Worm (Caenorhabditis elegans) whole organism, early embryonic: ENCODE results near the gene Y53F4B.26.

ENCODE experiments used
- B0310.2 ChIP-seq: sonication (generic microtip); optimal IDR thresholded peaks from 2 replicates; lab custom pipeline; 2016; ENCODE audit warnings: mild to moderate bottlenecking, missing genetic modification characterization, missing compliant biosample characterization
- F13C5.2 ChIP-seq: sonication (generic microtip); optimal IDR thresholded peaks from 2 replicates; lab custom pipeline; 2017; ENCODE audit warnings: mild to moderate bottlenecking, missing genetic modification characterization, inconsistent platforms, missing compliant biosample characterization
- aly-1 ChIP-seq: sonication (generic microtip); optimal IDR thresholded peaks from 2 replicates; lab custom pipeline; 2016; ENCODE audit warnings: missing genetic modification characterization, missing compliant biosample characterization
- ama-1 ChIP-seq: fragments of 150-350 bp; optimal IDR thresholded peaks from 2 replicates; lab custom pipeline; 2014
- ceh-13 ChIP-seq: fragments of 200-800 bp; sonication (Bioruptor generic); optimal IDR thresholded peaks from 2 replicates; lab custom pipeline; 2018; ENCODE audit warnings: mild to moderate bottlenecking, missing genetic modification characterization, missing compliant biosample characterization
- ceh-36 ChIP-seq: sonication (generic microtip); optimal IDR thresholded peaks from 2 replicates; lab custom pipeline; 2016; ENCODE audit warnings: missing genetic modification characterization, inconsistent platforms, missing compliant biosample characterization
- ets-7 ChIP-seq: sonication (generic microtip); optimal IDR thresholded peaks from 2 replicates; lab custom pipeline; 2016; ENCODE audit warnings: missing genotype, missing genetic modification characterization, missing compliant biosample characterization
- flt-1 ChIP-seq: fragments of 200-800 bp; sonication (Bioruptor generic); IDR thresholded peaks from 2 replicates; pipeline ENCODE4 v1.3.6; 2022; ENCODE audit warnings: missing genetic modification characterization, missing compliant biosample characterization
- hmbx-1 ChIP-seq: sonication (generic microtip); optimal IDR thresholded peaks from 2 replicates; lab custom pipeline; 2016; ENCODE audit warnings: mild to moderate bottlenecking, missing genetic modification characterization, missing compliant biosample characterization
- hmg-4 ChIP-seq: fragments of 200-800 bp; sonication (Bioruptor generic); optimal IDR thresholded peaks from 2 replicates; lab custom pipeline; 2018; ENCODE audit warnings: mild to moderate bottlenecking, missing genetic modification characterization, missing compliant biosample characterization
- hnd-1 ChIP-seq: sonication (generic microtip); optimal IDR thresholded peaks from 2 replicates; lab custom pipeline; 2016; ENCODE audit warnings: missing genetic modification characterization, missing compliant biosample characterization
- pes-1 ChIP-seq: fragments of 200-800 bp; sonication (Bioruptor generic); IDR thresholded peaks from 2 replicates; pipeline ENCODE4 v1.3.6; 2022; ENCODE audit warnings: missing genetic modification reagents, missing genetic modification characterization, missing compliant biosample characterization
- scrt-1 ChIP-seq: fragments of 200-800 bp; sonication (Bioruptor generic); IDR thresholded peaks from 2 replicates; pipeline ENCODE4 v1.3.6; 2022; ENCODE audit warnings: missing genetic modification characterization, missing compliant biosample characterization
- sea-1 ChIP-seq: fragments of 200-800 bp; sonication (Bioruptor generic); conservative IDR thresholded peaks from 2 replicates; pipeline ENCODE4 v1.3.6; 2022; ENCODE audit warnings: missing genetic modification characterization, missing compliant biosample characterization
- tbx-11 ChIP-seq: fragments of 200-800 bp; sonication (Bioruptor generic); IDR thresholded peaks from 2 replicates; pipeline ENCODE4 v1.3.6; 2022; ENCODE audit warnings: missing genetic modification characterization, missing compliant biosample characterization
- tbx-37 ChIP-seq: fragments of 200-800 bp; sonication (Bioruptor generic); conservative IDR thresholded peaks from 2 replicates; pipeline ENCODE4 v1.3.6; 2022; ENCODE audit warnings: missing genetic modification reagents, missing genetic modification characterization, missing compliant biosample characterization
- tra-4 ChIP-seq: sonication (generic microtip); optimal IDR thresholded peaks from 2 replicates; lab custom pipeline; 2017; ENCODE audit warnings: missing genetic modification characterization, missing compliant biosample characterization

The Y53F4B.26 gene

ce11 chrII:15169811-15170282, 29.1 kb upstream of the Y53F4B.26 start, which contains the start of gene gst-29:
Gene gst-29 (minus strand): TSS chrII:15169861.
- TF ChIP-seq ets-7 (tag; lab: Kevin White, UChicago) (no peak), F13C5.2 (no peak), hmbx-1 (tag; lab: Kevin White, UChicago) (no peak)

ce11 chrII:15167340-15167739, 26.6 kb upstream of the Y53F4B.26 start, which contains the start of gene gst-28:
Gene gst-28 (minus strand): TSS chrII:15167577.
- no peak for TF ChIP-seq ama-1
- no peak for TF ChIP-seq B0310.2 (tag; lab: Kevin White, UChicago)
- no peak for TF ChIP-seq sea-1 (GFP tag; lab: Robert Waterston, UW)
- TF ChIP-seq hmg-4 (GFP tag; lab: Kevin White, UChicago), result no peak
- no peak for TF ChIP-seq F13C5.2
- no peak for TF ChIP-seq flt-1 (GFP tag; lab: Robert Waterston, UW)
- no peak for TF ChIP-seq hnd-1 (tag; lab: Kevin White, UChicago)
- no peak for TF ChIP-seq scrt-1 (GFP tag; lab: Robert Waterston, UW)
- TF ChIP-seq aly-1 (tag; lab: Kevin White, UChicago), result no peak
- TF ChIP-seq tbx-37 (GFP tag; lab: Robert Waterston, UW), result no peak
- no peak for TF ChIP-seq pes-1
- no peak for TF ChIP-seq ets-7 (tag; lab: Kevin White, UChicago)
- TF ChIP-seq ceh-13, result no peak
- no peak for TF ChIP-seq hmbx-1 (tag; lab: Kevin White, UChicago)

- peak; percentile 86 for TF ChIP-seq tbx-11 (GFP tag; lab: Robert Waterston, UW)
- TF ChIP-seq tra-4, result peak; percentile 33
- peak; percentile 75 for TF ChIP-seq tbx-37 (GFP tag; lab: Robert Waterston, UW)
- TF ChIP-seq pes-1, result peak; percentile 88
- peak; percentile 92 for TF ChIP-seq hmg-4 (GFP tag; lab: Kevin White, UChicago)
- peak; percentile 90 for TF ChIP-seq flt-1 (GFP tag; lab: Robert Waterston, UW)
- peak; percentile 65 for TF ChIP-seq ets-7 (tag; lab: Kevin White, UChicago)
- TF ChIP-seq scrt-1 (GFP tag; lab: Robert Waterston, UW), result peak; percentile 91
- TF ChIP-seq B0310.2 (tag; lab: Kevin White, UChicago), result peak; percentile 76
- peak; percentile 81 for TF ChIP-seq ceh-36
- TF ChIP-seq hnd-1 (tag; lab: Kevin White, UChicago), result peak; percentile 79
- TF ChIP-seq F13C5.2, result peak; percentile 92
- peak; percentile 82 for TF ChIP-seq aly-1 (tag; lab: Kevin White, UChicago)
- TF ChIP-seq hmbx-1 (tag; lab: Kevin White, UChicago), result peak; percentile 43
- TF ChIP-seq sea-1 (GFP tag; lab: Robert Waterston, UW), result peak; percentile 86
- TF ChIP-seq ama-1, result no peak
- TF ChIP-seq ceh-13, result peak; percentile 75
These were observed 25.0 kb upstream of the Y53F4B.26 start, which contains the start of gene gst-27 for ce11 chrII:15165681-15166235. Gene gst-27 (minus strand): TSS chrII:15165731.

DNA sequence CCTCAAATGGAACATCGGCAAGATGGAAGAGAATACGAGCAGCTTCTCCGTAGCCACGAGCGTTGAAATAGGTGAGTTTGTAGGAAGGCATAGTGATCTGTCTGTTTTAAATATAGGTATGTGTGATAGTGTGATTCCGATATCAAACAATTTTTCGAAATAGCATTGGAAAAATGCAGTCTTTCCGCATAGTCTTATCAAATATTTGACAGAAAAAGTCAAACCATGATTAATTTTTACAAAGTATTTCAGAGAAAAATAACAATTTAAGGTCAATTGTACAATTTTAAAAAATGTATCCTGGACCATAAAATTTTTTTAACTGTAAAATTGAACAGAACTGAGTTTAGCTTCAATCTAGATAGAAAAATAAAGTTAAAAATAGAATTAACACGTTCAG, 23.7 kb upstream of the Y53F4B.26 start, which contains the start of gene gst-26:
gst-26 (minus strand) TSS at position 101 of the 400 bp plus-strand sequence.
- no peak for TF ChIP-seq tbx-11 (GFP tag; lab: Robert Waterston, UW)
- no peak for TF ChIP-seq sea-1 (GFP tag; lab: Robert Waterston, UW)
- no peak for TF ChIP-seq ceh-13
- no peak for TF ChIP-seq scrt-1 (GFP tag; lab: Robert Waterston, UW)

DNA sequence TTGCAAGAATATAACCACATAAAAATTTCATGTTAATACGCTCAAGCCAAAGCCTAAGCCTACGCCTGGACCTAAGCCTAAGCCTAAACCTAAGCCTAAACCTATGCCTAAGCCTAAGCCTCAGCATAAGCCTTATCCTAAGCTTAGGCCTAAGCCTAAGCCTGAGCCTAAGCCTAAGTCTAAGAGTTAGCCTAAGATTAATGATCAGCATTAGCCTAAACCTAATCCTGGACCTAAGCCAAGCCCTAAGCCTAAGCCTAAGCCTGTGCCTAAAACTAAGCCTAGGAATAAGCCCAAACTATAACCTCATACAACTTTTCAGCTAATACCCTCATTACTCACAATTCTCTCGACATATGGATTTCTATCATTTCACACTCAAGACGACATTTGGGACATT, 17.6 kb upstream of the Y53F4B.26 start:
- TF ChIP-seq ceh-36, result peak; percentile 82
- no peak for TF ChIP-seq B0310.2 (tag; lab: Kevin White, UChicago)

ce11 chrII:15157880-15158279, 17.1 kb upstream of the Y53F4B.26 start, which contains the start of gene ptr-20:
Gene ptr-20 (plus strand): TSS chrII:15158180.
- TF ChIP-seq flt-1 (GFP tag; lab: Robert Waterston, UW) (no peak), ceh-36 (no peak), hnd-1 (tag; lab: Kevin White, UChicago) (no peak), B0310.2 (tag; lab: Kevin White, UChicago) (no peak), hmbx-1 (tag; lab: Kevin White, UChicago) (no peak), tbx-37 (GFP tag; lab: Robert Waterston, UW) (no peak), scrt-1 (GFP tag; lab: Robert Waterston, UW) (no peak), pes-1 (no peak)

DNA sequence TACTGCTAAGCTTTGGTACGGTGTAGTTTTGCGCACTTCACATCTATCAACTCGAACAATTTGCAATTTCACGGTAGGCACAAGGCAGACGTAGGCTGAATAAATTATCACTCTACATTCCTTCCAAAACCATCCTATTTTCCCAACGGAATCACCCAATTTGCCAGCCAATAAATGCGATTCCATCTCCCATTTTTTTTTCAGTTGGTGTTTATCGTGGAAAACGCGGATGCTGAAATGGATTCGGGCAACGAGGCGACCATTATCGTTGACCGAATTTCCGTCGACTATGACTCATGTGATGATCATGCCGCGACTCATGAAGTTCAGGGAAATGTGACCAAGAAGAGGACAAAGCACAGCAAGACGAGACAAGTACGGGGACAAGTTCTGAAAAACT, 7.7 kb upstream of the Y53F4B.26 start:
- TF ChIP-seq aly-1 (tag; lab: Kevin White, UChicago) (no peak), ama-1 (no peak), hmg-4 (GFP tag; lab: Kevin White, UChicago) (no peak), B0310.2 (tag; lab: Kevin White, UChicago) (no peak), hmbx-1 (tag; lab: Kevin White, UChicago) (no peak), ceh-13 (no peak), tra-4 (no peak), pes-1 (no peak)

DNA sequence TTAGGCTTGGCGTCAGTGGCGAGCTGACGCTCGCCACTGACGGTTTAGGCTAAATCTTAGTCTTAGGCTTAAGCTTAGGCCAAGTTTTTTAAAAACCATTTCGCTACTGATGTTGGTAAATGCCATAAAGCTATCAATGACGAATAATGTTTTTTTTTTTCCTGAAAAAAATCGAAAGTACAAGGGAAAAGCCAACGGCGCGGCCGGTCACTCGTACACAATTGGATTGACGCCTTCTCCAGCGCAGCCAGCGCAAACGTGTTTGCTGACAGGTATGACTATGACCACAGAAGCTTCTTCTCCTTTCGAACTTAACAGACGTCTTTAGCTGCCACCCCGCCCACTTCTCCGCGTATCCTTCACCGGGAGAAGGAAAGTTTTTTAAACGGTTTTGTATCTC, 4.8 kb upstream of the Y53F4B.26 start, which contains the start of gene Y53F4B.27:
Y53F4B.27 (plus strand) TSS at position 301 of the 400 bp plus-strand sequence.
- no peak for TF ChIP-seq B0310.2 (tag; lab: Kevin White, UChicago)
